Worm (Caenorhabditis elegans) whole organism, L1 larva: ENCODE data around the gene zmp-2.

ENCODE experiments used
- hlh-4 ChIP-seq: sonication (generic microtip); optimal IDR thresholded peaks from 2 replicates; lab custom pipeline; 2016; ENCODE audit warnings: mild to moderate bottlenecking, missing genetic modification characterization, missing compliant biosample characterization
- lin-13 ChIP-seq: fragments of 150-350 bp; optimal IDR thresholded peaks from 2 replicates; lab custom pipeline; 2014; ENCODE audit warnings: missing biosample characterization, missing genetic modification reagents, missing genetic modification characterization
- nhr-90 ChIP-seq: sonication (generic microtip); optimal IDR thresholded peaks from 2 replicates; lab custom pipeline; 2016; ENCODE audit warnings: mild to moderate bottlenecking, missing genetic modification characterization, missing compliant biosample characterization; ENCODE audit not compliant: poor library complexity
- skn-1 ChIP-seq: fragments of 150-350 bp; optimal IDR thresholded peaks from 2 replicates; lab custom pipeline; 2014; ENCODE audit warnings: missing biosample characterization, missing genetic modification characterization
- unc-62 ChIP-seq: fragments of 150-350 bp; optimal IDR thresholded peaks from 2 replicates; lab custom pipeline; 2014; ENCODE audit warnings: missing biosample characterization, missing genetic modification reagents, missing genetic modification characterization
- unc-98 ChIP-seq: fragments of 200-800 bp; sonication (Bioruptor generic); IDR thresholded peaks from 2 replicates; pipeline ENCODE4 v1.3.6; 2022; ENCODE audit warnings: missing genetic modification characterization, missing compliant biosample characterization

DNA sequence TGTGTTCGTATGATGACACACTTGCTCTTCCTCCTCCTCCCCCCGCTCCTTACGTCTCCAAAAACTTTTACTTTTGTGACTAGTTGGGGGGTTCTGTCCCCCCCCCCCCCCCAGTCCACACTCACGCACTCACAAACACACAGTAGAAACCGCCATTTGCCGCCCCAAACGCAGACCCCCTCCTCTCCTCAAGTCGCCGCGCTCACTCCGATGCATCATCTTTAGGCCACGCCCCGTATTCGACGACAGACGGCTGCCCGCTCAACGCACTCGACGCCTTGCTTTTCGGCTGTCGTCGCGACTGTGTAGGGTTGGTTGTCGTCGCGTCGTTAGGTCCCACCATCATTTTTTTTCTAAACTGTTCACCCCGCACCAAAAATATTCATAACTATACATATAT is at the start of gene zmp-2:
- TF ChIP-seq skn-1 (tag; lab: Kevin White, UChicago) (no peak), lin-13 (GFP tag; lab: Kevin White, UChicago) (no peak), unc-98 (GFP tag; lab: Robert Waterston, UW) (no peak), nhr-90 (tag; lab: Kevin White, UChicago) (no peak), hlh-4 (tag; lab: Kevin White, UChicago) (no peak), unc-62 (GFP tag; lab: Kevin White, UChicago) (no peak)
